Fruit fly (Drosophila melanogaster): Measurements from ENCODE around the gene Uqcc1.

Uqcc1 gene

dm6 chr3L:6968961-6969814, 11.3 kb upstream of the Uqcc1 start, which contains the start of the genes Mis12 and CG9953 (continued):
- TF ChIP-seq zfh1 (GFP tag; IDR thresholded peaks at IDR 0.05) (peak; percentile 23; the same call in 1 of the 3 replicates), ind (GFP tag; optimal IDR thresholded peaks at IDR 0.05) (peak; percentile 3), prd (optimal IDR thresholded peaks at IDR 0.05) (no peak), prd (GFP tag; IDR thresholded peaks at IDR 0.05) (peak; percentile 38; the same call in 2 of the 3 replicates), Dek (tag; optimal IDR thresholded peaks at IDR 0.05) (peak; percentile 4), CG2129 (GFP tag; IDR thresholded peaks at IDR 0.05; ENCODE audit: partially characterized antibody) (no peak), Xrp1 (GFP tag; IDR thresholded peaks at IDR 0.05) (peak; percentile 25; the same call in 1 of the 2 replicates), Eip74EF (GFP tag; optimal IDR thresholded peaks at IDR 0.05) (peak in 1 of 2 experiments; percentile 17), CG11723 (GFP tag; optimal IDR thresholded peaks at IDR 0.05) (no peak), aop (GFP tag; IDR thresholded peaks at IDR 0.05) (no peak), CG10654 (GFP tag; optimal IDR thresholded peaks at IDR 0.05) (peak; percentile 12), CG7556 (GFP tag; optimal IDR thresholded peaks at IDR 0.05) (peak; percentile 47), CG9932 (GFP tag; IDR thresholded peaks at IDR 0.05) (peak; percentile 36), zfh2 (GFP tag; optimal IDR thresholded peaks at IDR 0.05) (peak; percentile 14), esg (GFP tag; conservative IDR thresholded peaks at IDR 0.05) (0 out of 2 replicates have a peak, but pooled peaks have one; percentile 20), Max (GFP tag; optimal IDR thresholded peaks at IDR 0.05) (peak; percentile 17), CG1602 (GFP tag; optimal IDR thresholded peaks at IDR 0.05) (peak; percentile 49), Sox100B (GFP tag; optimal IDR thresholded peaks at IDR 0.05) (peak; percentile 47), CG32532 (GFP tag; IDR thresholded peaks at IDR 0.05) (peak; percentile 69), CG13894 (tag; optimal IDR thresholded peaks at IDR 0.05) (no peak), CG10321 (GFP tag; IDR thresholded peaks at IDR 0.05) (no peak), tx (GFP tag; optimal IDR thresholded peaks at IDR 0.05) (no peak), CG11695 (GFP tag; IDR thresholded peaks at IDR 0.05) (0 out of 3 replicates have a peak, but pooled peaks have one; percentile 27), Chrac-16 (GFP tag; optimal IDR thresholded peaks at IDR 0.05) (peak; percentile 1)

dm6 chr3L:6967797-6968196, 9.9 kb upstream of the Uqcc1 start, which contains the start of gene CG10064:
CG10064 (minus strand) TSS chr3L:6967897.
- TF ChIP-seq CG12942 (GFP tag; optimal IDR thresholded peaks at IDR 0.05) (no peak), az2 (GFP tag; optimal IDR thresholded peaks at IDR 0.05) (no peak), esg (GFP tag; conservative IDR thresholded peaks at IDR 0.05) (no peak), CG7745 (tag; optimal IDR thresholded peaks at IDR 0.05) (no peak), CG16813 (GFP tag; IDR thresholded peaks at IDR 0.05; ENCODE audit: partially characterized antibody) (no peak), CG4854 (GFP tag; optimal IDR thresholded peaks at IDR 0.05) (no peak), Gug (GFP tag; IDR thresholded peaks at IDR 0.05) (no peak), sug (tag; optimal IDR thresholded peaks at IDR 0.05) (no peak), CG14667 (GFP tag; IDR thresholded peaks at IDR 0.05) (no peak), pan (optimal IDR thresholded peaks at IDR 0.05) (no peak), pan (GFP tag; optimal IDR thresholded peaks at IDR 0.05 in 1 of 2, IDR thresholded peaks at IDR 0.05 in 1 of 2) (no peak), Nf-YC (tag; optimal IDR thresholded peaks at IDR 0.05) (no peak), twi (tag; optimal IDR thresholded peaks at IDR 0.05) (no peak), Vsx1 (GFP tag; optimal IDR thresholded peaks at IDR 0.05) (no peak), CG4328 (GFP tag; optimal IDR thresholded peaks at IDR 0.05) (no peak), CG17612 (GFP tag; IDR thresholded peaks at IDR 0.05) (no peak)
